Worm (Caenorhabditis elegans) whole organism, early embryonic: Measurements from ENCODE around the gene hmit-1.1.

Experiments used
- B0310.2 ChIP-seq: sonication (generic microtip); optimal IDR thresholded peaks from 2 replicates; lab custom pipeline; 2016; ENCODE audit warnings: mild to moderate bottlenecking, missing genetic modification characterization, missing compliant biosample characterization
- ama-1 ChIP-seq: fragments of 150-350 bp; optimal IDR thresholded peaks from 2 replicates; lab custom pipeline; 2014
- ceh-13 ChIP-seq: fragments of 200-800 bp; sonication (Bioruptor generic); optimal IDR thresholded peaks from 2 replicates; lab custom pipeline; 2018; ENCODE audit warnings: mild to moderate bottlenecking, missing genetic modification characterization, missing compliant biosample characterization
- ets-7 ChIP-seq: sonication (generic microtip); optimal IDR thresholded peaks from 2 replicates; lab custom pipeline; 2016; ENCODE audit warnings: missing genotype, missing genetic modification characterization, missing compliant biosample characterization
- flt-1 ChIP-seq: fragments of 200-800 bp; sonication (Bioruptor generic); IDR thresholded peaks from 2 replicates; pipeline ENCODE4 v1.3.6; 2022; ENCODE audit warnings: missing genetic modification characterization, missing compliant biosample characterization
- pes-1 ChIP-seq: fragments of 200-800 bp; sonication (Bioruptor generic); IDR thresholded peaks from 2 replicates; pipeline ENCODE4 v1.3.6; 2022; ENCODE audit warnings: missing genetic modification reagents, missing genetic modification characterization, missing compliant biosample characterization
- scrt-1 ChIP-seq: fragments of 200-800 bp; sonication (Bioruptor generic); IDR thresholded peaks from 2 replicates; pipeline ENCODE4 v1.3.6; 2022; ENCODE audit warnings: missing genetic modification characterization, missing compliant biosample characterization

- TF ChIP-seq ama-1 (lab: Kevin White, UChicago): no peak
- no peak for TF ChIP-seq scrt-1 (GFP tag; lab: Robert Waterston, UW)
- no peak for TF ChIP-seq ceh-13 (GFP tag; lab: Kevin White, UChicago)
- no peak for TF ChIP-seq flt-1
- no peak for TF ChIP-seq B0310.2 (tag; lab: Kevin White, UChicago)
- TF ChIP-seq ets-7 (tag; lab: Kevin White, UChicago): no peak
- TF ChIP-seq pes-1 (GFP tag; lab: Robert Waterston, UW): no peak
These were observed 19.4 kb downstream of the hmit-1.1 start for ce11 chrV:18536015-18536414.
